Fruit fly (Drosophila melanogaster): ENCODE measurements around the gene CG33223.

CG33223 gene

dm6 chrX:8517121-8518024 lies 33.7 kb upstream of the CG33223 start, which contains the start of gene Nrg (continued):
- TF ChIP-seq lilli (GFP tag; optimal IDR thresholded peaks at IDR 0.05) = peak; percentile 38
- 0 out of 2 replicates have a peak, but pooled peaks have one; percentile 28 for TF ChIP-seq CG17328 (GFP tag; IDR thresholded peaks at IDR 0.05)
- no peak for TF ChIP-seq usp (GFP tag; optimal IDR thresholded peaks at IDR 0.05)
- TF ChIP-seq eyg (GFP tag; optimal IDR thresholded peaks at IDR 0.05) = peak; percentile 35
- TF ChIP-seq knrl (GFP tag; IDR thresholded peaks at IDR 0.05; ENCODE audit: partially characterized antibody) = peak; percentile 98
- TF ChIP-seq CG30020 (tag; optimal IDR thresholded peaks at IDR 0.05) = peak; percentile 31
- peak; percentile 36 for TF ChIP-seq CG2875 (GFP tag; optimal IDR thresholded peaks at IDR 0.05)
- TF ChIP-seq cwo (GFP tag; optimal IDR thresholded peaks at IDR 0.05) = peak; percentile 3
- no peak for TF ChIP-seq az2 (GFP tag; optimal IDR thresholded peaks at IDR 0.05)
- peak; percentile 100 for TF ChIP-seq CG13287 (GFP tag; IDR thresholded peaks at IDR 0.05; ENCODE audit: partially characterized antibody)
- TF ChIP-seq PHDP (tag; optimal IDR thresholded peaks at IDR 0.05) = peak; percentile 9
- peak; percentile 98 for TF ChIP-seq mld (GFP tag; IDR thresholded peaks at IDR 0.05; ENCODE audit: partially characterized antibody)
- peak; percentile 99 for TF ChIP-seq amos (GFP tag; IDR thresholded peaks at IDR 0.05; ENCODE audit: partially characterized antibody)
- TF ChIP-seq HLHmδ (GFP tag; optimal IDR thresholded peaks at IDR 0.05) = peak; percentile 70
- peak; percentile 93 for TF ChIP-seq Ets97D (GFP tag; optimal IDR thresholded peaks at IDR 0.05)
- peak; percentile 26 for TF ChIP-seq Max (GFP tag; optimal IDR thresholded peaks at IDR 0.05)
- peak; percentile 58 for TF ChIP-seq MTF-1 (GFP tag; optimal IDR thresholded peaks at IDR 0.05; ENCODE audit: borderline replicate concordance)
- peak; percentile 100 for TF ChIP-seq zen2 (GFP tag; IDR thresholded peaks at IDR 0.05; ENCODE audit: partially characterized antibody)
- peak; percentile 98 for TF ChIP-seq Scr (GFP tag; IDR thresholded peaks at IDR 0.05; ENCODE audit: partially characterized antibody)
- peak; percentile 44 for TF ChIP-seq CG9437 (GFP tag; optimal IDR thresholded peaks at IDR 0.05)
- TF ChIP-seq wor (GFP tag; IDR thresholded peaks at IDR 0.05) = no peak
- TF ChIP-seq Med (GFP tag) = peak; percentile 89
- TF ChIP-seq inv (GFP tag; IDR thresholded peaks at IDR 0.05; ENCODE audit: partially characterized antibody) = peak; percentile 98
- peak; percentile 1 for TF ChIP-seq CG10979 (tag; optimal IDR thresholded peaks at IDR 0.05)
- peak in 1 of 3 experiments; percentile 57 for TF ChIP-seq Stat92E (GFP tag; optimal IDR thresholded peaks at IDR 0.05)
- peak; percentile 51 for TF ChIP-seq CG9797 (GFP tag; optimal IDR thresholded peaks at IDR 0.05)
- TF ChIP-seq CG11085 (GFP tag; IDR thresholded peaks at IDR 0.05) = no peak
- no peak for TF ChIP-seq Six4 (GFP tag; optimal IDR thresholded peaks at IDR 0.05)
- TF ChIP-seq CG1603 (tag; optimal IDR thresholded peaks at IDR 0.05) = peak; percentile 87
- no peak for TF ChIP-seq NC2α (GFP tag; optimal IDR thresholded peaks at IDR 0.05)
- peak; percentile 97 for TF ChIP-seq Dp (GFP tag; optimal IDR thresholded peaks at IDR 0.05)
- TF ChIP-seq CG2199 (GFP tag; IDR thresholded peaks at IDR 0.05) = peak; percentile 37; the same call in 1 of the 3 replicates
- no peak for TF ChIP-seq schlank (tag; optimal IDR thresholded peaks at IDR 0.05)
- TF ChIP-seq wek (GFP tag; optimal IDR thresholded peaks at IDR 0.05) = peak; percentile 27
- peak; percentile 64 for TF ChIP-seq cg (GFP tag; optimal IDR thresholded peaks at IDR 0.05)
- peak; percentile 64 for TF ChIP-seq CG10462 (GFP tag; optimal IDR thresholded peaks at IDR 0.05)
- peak; percentile 40 for TF ChIP-seq CG11398 (GFP tag; optimal IDR thresholded peaks at IDR 0.05)
- peak; percentile 50 for TF ChIP-seq sug (tag; optimal IDR thresholded peaks at IDR 0.05)
- TF ChIP-seq nau (GFP tag; optimal IDR thresholded peaks at IDR 0.05) = peak; percentile 22
- peak; percentile 23 for TF ChIP-seq Side (GFP tag; optimal IDR thresholded peaks at IDR 0.05)
- no peak for TF ChIP-seq CG3065 (GFP tag; optimal IDR thresholded peaks at IDR 0.05)
- no peak for TF ChIP-seq CG9727 (GFP tag; optimal IDR thresholded peaks at IDR 0.05)
- TF ChIP-seq run (tag; optimal IDR thresholded peaks at IDR 0.05) = peak; percentile 21
- TF ChIP-seq mam (GFP tag; optimal IDR thresholded peaks at IDR 0.05) = no peak
- peak; percentile 39 for TF ChIP-seq Antp (GFP tag; optimal IDR thresholded peaks at IDR 0.05)
- peak; percentile 3 for TF ChIP-seq Mes4 (GFP tag; optimal IDR thresholded peaks at IDR 0.05)
